Worm (Caenorhabditis elegans): ENCODE measurements around the gene pinn-4.

Gene pinn-4

ce11 chrII:13405840-13406239 lies 3.1 kb downstream of the pinn-4 start, which contains the start of gene efl-2:
Gene efl-2, plus strand, starts transcription at chrII:13406140.
- TF ChIP-seq aly-1 (tag; optimal IDR thresholded peaks at IDR 0.05) (no peak), ets-7 (tag; optimal IDR thresholded peaks at IDR 0.05) (no peak), hmg-4 (GFP tag; optimal IDR thresholded peaks at IDR 0.05) (no peak), hnd-1 (tag; optimal IDR thresholded peaks at IDR 0.05) (no peak), scrt-1 (GFP tag; IDR thresholded peaks at IDR 0.05) (no peak), tbx-37 (GFP tag; conservative IDR thresholded peaks at IDR 0.05) (no peak), tra-4 (tag; optimal IDR thresholded peaks at IDR 0.05) (no peak), pes-1 (GFP tag; IDR thresholded peaks at IDR 0.05) (no peak), B0310.2 (tag; optimal IDR thresholded peaks at IDR 0.05) (no peak), F13C5.2 (tag; optimal IDR thresholded peaks at IDR 0.05) (no peak), sea-1 (GFP tag; conservative IDR thresholded peaks at IDR 0.05) (no peak), ceh-13 (GFP tag; optimal IDR thresholded peaks at IDR 0.05) (no peak), hmbx-1 (tag; optimal IDR thresholded peaks at IDR 0.05) (no peak), flt-1 (GFP tag; IDR thresholded peaks at IDR 0.05) (no peak), ceh-36 (tag; optimal IDR thresholded peaks at IDR 0.05) (no peak), tbx-11 (GFP tag; IDR thresholded peaks at IDR 0.05) (no peak)

ce11 chrII:13412335-13412734 lies 9.6 kb downstream of the pinn-4 start, which contains the start of gene Y48C3A.18:
Gene Y48C3A.18, plus strand, starts transcription at chrII:13412635.
- TF ChIP-seq ets-7 (tag; optimal IDR thresholded peaks at IDR 0.05), result no peak
- no peak for TF ChIP-seq pes-1 (GFP tag; IDR thresholded peaks at IDR 0.05)
- TF ChIP-seq ama-1 (optimal IDR thresholded peaks at IDR 0.05), result no peak
- no peak for TF ChIP-seq hmg-4 (GFP tag; optimal IDR thresholded peaks at IDR 0.05)
- no peak for TF ChIP-seq sea-1 (GFP tag; conservative IDR thresholded peaks at IDR 0.05)
- TF ChIP-seq tbx-11 (GFP tag; IDR thresholded peaks at IDR 0.05), result no peak
- TF ChIP-seq flt-1 (GFP tag; IDR thresholded peaks at IDR 0.05), result no peak
- no peak for TF ChIP-seq hmbx-1 (tag; optimal IDR thresholded peaks at IDR 0.05)
- TF ChIP-seq B0310.2 (tag; optimal IDR thresholded peaks at IDR 0.05), result no peak
- no peak for TF ChIP-seq aly-1 (tag; optimal IDR thresholded peaks at IDR 0.05)

ce11 chrII:13414099-13414498 lies 11.3 kb downstream of the pinn-4 start:
- TF ChIP-seq ama-1 (optimal IDR thresholded peaks at IDR 0.05) (no peak), scrt-1 (GFP tag; IDR thresholded peaks at IDR 0.05) (no peak), pes-1 (GFP tag; IDR thresholded peaks at IDR 0.05) (no peak), hnd-1 (tag; optimal IDR thresholded peaks at IDR 0.05) (no peak), tra-4 (tag; optimal IDR thresholded peaks at IDR 0.05) (no peak), ets-7 (tag; optimal IDR thresholded peaks at IDR 0.05) (no peak)

ce11 chrII:13414554-13415057 lies 11.8 kb downstream of the pinn-4 start, which contains the start of gene Y48E1C.1:
Gene Y48E1C.1, plus strand, starts transcription at chrII:13415007.
- no peak for TF ChIP-seq aly-1 (tag; optimal IDR thresholded peaks at IDR 0.05)

- TF ChIP-seq ceh-13 (GFP tag; optimal IDR thresholded peaks at IDR 0.05), result no peak
- TF ChIP-seq F13C5.2 (tag; optimal IDR thresholded peaks at IDR 0.05), result no peak
- no peak for TF ChIP-seq B0310.2 (tag; optimal IDR thresholded peaks at IDR 0.05)
- TF ChIP-seq ama-1 (optimal IDR thresholded peaks at IDR 0.05), result no peak
Observed at ce11 chrII:13416552-13416951, 13.8 kb downstream of the pinn-4 start.

- TF ChIP-seq ceh-36 (tag; optimal IDR thresholded peaks at IDR 0.05) (no peak), tbx-37 (GFP tag; conservative IDR thresholded peaks at IDR 0.05) (no peak), tra-4 (tag; optimal IDR thresholded peaks at IDR 0.05) (no peak), ets-7 (tag; optimal IDR thresholded peaks at IDR 0.05) (no peak), flt-1 (GFP tag; IDR thresholded peaks at IDR 0.05) (no peak), B0310.2 (tag; optimal IDR thresholded peaks at IDR 0.05) (no peak), tbx-11 (GFP tag; IDR thresholded peaks at IDR 0.05) (no peak), scrt-1 (GFP tag; IDR thresholded peaks at IDR 0.05) (no peak)
Observed at ce11 chrII:13417452-13418031, 14.8 kb downstream of the pinn-4 start.

- TF ChIP-seq ceh-36 (tag; optimal IDR thresholded peaks at IDR 0.05) (no peak), hmbx-1 (tag; optimal IDR thresholded peaks at IDR 0.05) (no peak), flt-1 (GFP tag; IDR thresholded peaks at IDR 0.05) (no peak), ceh-13 (GFP tag; optimal IDR thresholded peaks at IDR 0.05) (no peak), tbx-37 (GFP tag; conservative IDR thresholded peaks at IDR 0.05) (no peak), sea-1 (GFP tag; conservative IDR thresholded peaks at IDR 0.05) (no peak), F13C5.2 (tag; optimal IDR thresholded peaks at IDR 0.05) (no peak), scrt-1 (GFP tag; IDR thresholded peaks at IDR 0.05) (no peak), tra-4 (tag; optimal IDR thresholded peaks at IDR 0.05) (no peak), ama-1 (optimal IDR thresholded peaks at IDR 0.05) (no peak), hmg-4 (GFP tag; optimal IDR thresholded peaks at IDR 0.05) (no peak), ets-7 (tag; optimal IDR thresholded peaks at IDR 0.05) (no peak), hnd-1 (tag; optimal IDR thresholded peaks at IDR 0.05) (no peak), pes-1 (GFP tag; IDR thresholded peaks at IDR 0.05) (no peak), aly-1 (tag; optimal IDR thresholded peaks at IDR 0.05) (no peak), B0310.2 (tag; optimal IDR thresholded peaks at IDR 0.05) (no peak), tbx-11 (GFP tag; IDR thresholded peaks at IDR 0.05) (no peak)
Observed at ce11 chrII:13424242-13424641, 21.5 kb downstream of the pinn-4 start, which contains the start of gene Y48E1C.2. Gene Y48E1C.2, plus strand, starts transcription at chrII:13424542.

- TF ChIP-seq sea-1 (GFP tag; conservative IDR thresholded peaks at IDR 0.05) (no peak), hnd-1 (tag; optimal IDR thresholded peaks at IDR 0.05) (no peak), tbx-11 (GFP tag; IDR thresholded peaks at IDR 0.05) (no peak), hmg-4 (GFP tag; optimal IDR thresholded peaks at IDR 0.05) (no peak), ets-7 (tag; optimal IDR thresholded peaks at IDR 0.05) (no peak), pes-1 (GFP tag; IDR thresholded peaks at IDR 0.05) (no peak), tra-4 (tag; optimal IDR thresholded peaks at IDR 0.05) (no peak), aly-1 (tag; optimal IDR thresholded peaks at IDR 0.05) (no peak), tbx-37 (GFP tag; conservative IDR thresholded peaks at IDR 0.05) (no peak), scrt-1 (GFP tag; IDR thresholded peaks at IDR 0.05) (no peak), flt-1 (GFP tag; IDR thresholded peaks at IDR 0.05) (no peak), B0310.2 (tag; optimal IDR thresholded peaks at IDR 0.05) (no peak), ceh-36 (tag; optimal IDR thresholded peaks at IDR 0.05) (no peak)
Observed at ce11 chrII:13436725-13437124, 33.9 kb downstream of the pinn-4 start, which contains the start of gene Y48E1C.4. Gene Y48E1C.4, minus strand, starts transcription at chrII:13436825.

All from whole organism, early embryonic.